Fruit fly (Drosophila melanogaster) whole organism, embryonic: Measurements from ENCODE around the gene orion.
A peak's percentile ranks its signal among the peaks of the same experiment; 100 is the strongest.

Experiments used
- Atf6 ChIP-seq: fragments of 200-800 bp; sonication (Bioruptor generic); IDR thresholded peaks from 2 replicates; pipeline ENCODE4 v1.3.6; 2022; ENCODE audit warnings: missing biosample characterization, missing genetic modification characterization
- CG10979 ChIP-seq: fragments of 200-800 bp; sonication (Bioruptor generic); optimal IDR thresholded peaks from 2 replicates; lab custom pipeline; 2018; ENCODE audit warnings: missing biosample characterization, mild to moderate bottlenecking, missing genetic modification characterization, moderate library complexity
- CG11560 ChIP-seq: fragments of 200-800 bp; sonication (Bioruptor generic); IDR thresholded peaks from 3 replicates; pipeline ENCODE4 v1.3.6; 2022; ENCODE audit warnings: missing biosample characterization, missing genetic modification characterization
- CG12104 ChIP-seq: fragments of 200-800 bp; sonication (Bioruptor generic); optimal IDR thresholded peaks from 3 replicates; lab custom pipeline; 2016; ENCODE audit warnings: missing biosample characterization, missing genetic modification characterization
- CG16779 ChIP-seq: fragments of 200-800 bp; sonication (Bioruptor generic); IDR thresholded peaks from 2 replicates; pipeline ENCODE4 v1.3.6; 2022; ENCODE audit warnings: missing biosample characterization, missing genetic modification characterization
- CG17568 ChIP-seq: fragments of 200-800 bp; sonication (Bioruptor generic); optimal IDR thresholded peaks from 2 replicates; lab custom pipeline; 2018; ENCODE audit warnings: missing biosample characterization, mild to moderate bottlenecking, missing genetic modification characterization, moderate library complexity
- CG18476 ChIP-seq: fragments of 200-800 bp; sonication (Bioruptor generic); optimal IDR thresholded peaks from 2 replicates; lab custom pipeline; 2016; ENCODE audit warnings: missing biosample characterization, mild to moderate bottlenecking, missing genetic modification characterization
- CG31441 ChIP-seq: fragments of 200-800 bp; sonication (Bioruptor generic); IDR thresholded peaks from 2 replicates; pipeline ENCODE4 v1.3.6; 2022; ENCODE audit warnings: missing biosample characterization, missing genetic modification characterization
- CG32772 ChIP-seq: fragments of 200-800 bp; sonication (Bioruptor generic); IDR thresholded peaks from 2 replicates; pipeline ENCODE4 v1.3.6; 2022; ENCODE audit warnings: missing biosample characterization, missing genetic modification characterization
- CG42726 ChIP-seq: fragments of 200-800 bp; sonication (Bioruptor generic); IDR thresholded peaks from 2 replicates; pipeline ENCODE4 v1.3.6; 2022; ENCODE audit warnings: missing biosample characterization, missing genetic modification characterization; ENCODE audit not compliant: partially characterized antibody
- CG4617 ChIP-seq: fragments of 200-800 bp; sonication (Bioruptor generic); optimal IDR thresholded peaks from 3 replicates; lab custom pipeline; 2016; ENCODE audit warnings: missing biosample characterization, missing genetic modification characterization, borderline replicate concordance
- CG7745 ChIP-seq: fragments of 200-800 bp; sonication (Bioruptor generic); optimal IDR thresholded peaks from 2 replicates; lab custom pipeline; 2018; ENCODE audit warnings: missing biosample characterization, mild to moderate bottlenecking, missing genetic modification characterization, moderate library complexity
- CG7839 ChIP-seq: fragments of 200-800 bp; sonication (Bioruptor generic); optimal IDR thresholded peaks from 3 replicates; lab custom pipeline; 2018; ENCODE audit warnings: missing biosample characterization, mild to moderate bottlenecking, missing genetic modification characterization, moderate library complexity
- CG9437 ChIP-seq: fragments of 200-800 bp; sonication (Bioruptor generic); optimal IDR thresholded peaks from 2 replicates; lab custom pipeline; 2018; ENCODE audit warnings: missing biosample characterization, mild to moderate bottlenecking, missing genetic modification characterization
- ERR ChIP-seq: fragments of 200-800 bp; sonication (Bioruptor generic); optimal IDR thresholded peaks from 2 replicates; lab custom pipeline; 2016; ENCODE audit warnings: missing biosample characterization, missing genetic modification characterization
- GATAe ChIP-seq: fragments of 200-800 bp; sonication (Bioruptor generic); conservative IDR thresholded peaks from 2 replicates; pipeline ENCODE4 v1.3.6; 2022; ENCODE audit warnings: missing biosample characterization, missing genetic modification characterization
- Gug ChIP-seq: fragments of 200-800 bp; sonication (Bioruptor generic); IDR thresholded peaks from 4 replicates; pipeline ENCODE4 v1.3.6; 2022; ENCODE audit warnings: missing biosample characterization, missing genetic modification characterization
- Hr39 ChIP-seq: fragments of >200 bp; optimal IDR thresholded peaks from 2 replicates; lab custom pipeline; 2017
- Hsf ChIP-seq: fragments of 200-800 bp; sonication (Bioruptor generic); optimal IDR thresholded peaks from 3 replicates; lab custom pipeline; 2016; ENCODE audit warnings: missing biosample characterization, missing genetic modification characterization
- Jarid2 ChIP-seq: fragments of 200-800 bp; sonication (Bioruptor generic); optimal IDR thresholded peaks from 3 replicates; lab custom pipeline; 2017; ENCODE audit warnings: mild to moderate bottlenecking, missing biosample characterization, missing genetic modification reagents, missing genetic modification characterization
- Lim3 ChIP-seq: fragments of 200-800 bp; sonication (Bioruptor generic); IDR thresholded peaks from 2 replicates; pipeline ENCODE4 v1.3.6; 2022; ENCODE audit warnings: missing biosample characterization, missing genetic modification characterization
- Max ChIP-seq: fragments of 200-800 bp; sonication (Bioruptor generic); optimal IDR thresholded peaks from 2 replicates; lab custom pipeline; 2016; ENCODE audit warnings: missing biosample characterization, mild to moderate bottlenecking, missing genetic modification characterization
- Med ChIP-seq: fragments of 200-800 bp; sonication (Bioruptor generic); peaks from one replicate; lab custom pipeline; 2016; ENCODE audit warnings: missing biosample characterization, missing genetic modification characterization, mild to moderate bottlenecking, inconsistent platforms, moderate library complexity
- Pdp1 ChIP-seq, 2 experiments: fragments of 200-800 bp; sonication (Bioruptor generic); optimal IDR thresholded peaks; 3 replicates each; lab custom pipeline; 2016; ENCODE audit warnings: missing biosample characterization in 2 of 2, missing genetic modification characterization in 2 of 2, mild to moderate bottlenecking in 1 of 2, moderate library complexity in 1 of 2
- Ssrp ChIP-seq: fragments of 200-800 bp; sonication (Bioruptor generic); optimal IDR thresholded peaks from 2 replicates; lab custom pipeline; 2018; ENCODE audit warnings: missing biosample characterization, mild to moderate bottlenecking, missing genetic modification characterization, moderate library complexity
- Vsx1 ChIP-seq: fragments of 200-800 bp; sonication (Bioruptor generic); optimal IDR thresholded peaks from 2 replicates; lab custom pipeline; 2017; ENCODE audit warnings: missing biosample characterization, mild to moderate bottlenecking, missing genetic modification characterization, missing genetic modification reagents
- Xbp1 ChIP-seq: fragments of 200-800 bp; sonication (Bioruptor generic); optimal IDR thresholded peaks from 3 replicates; lab custom pipeline; 2016; ENCODE audit warnings: missing biosample characterization, mild to moderate bottlenecking, missing genetic modification characterization
- amos ChIP-seq: fragments of 200-800 bp; sonication (Bioruptor generic); IDR thresholded peaks from 2 replicates; pipeline ENCODE4 v1.3.6; 2022; ENCODE audit warnings: missing biosample characterization, missing genetic modification characterization; ENCODE audit not compliant: partially characterized antibody
- aop ChIP-seq: fragments of 200-800 bp; sonication (Bioruptor generic); IDR thresholded peaks from 2 replicates; pipeline ENCODE4 v1.3.6; 2022; ENCODE audit warnings: missing biosample characterization, missing genetic modification characterization
- bbx ChIP-seq: fragments of 200-800 bp; sonication (Bioruptor generic); IDR thresholded peaks from 2 replicates; pipeline ENCODE4 v1.3.6; 2022; ENCODE audit warnings: missing biosample characterization, missing genetic modification characterization; ENCODE audit not compliant: partially characterized antibody
- ci ChIP-seq: fragments of 200-800 bp; sonication (Bioruptor generic); IDR thresholded peaks from 3 replicates; pipeline ENCODE4 v1.3.6; 2022; ENCODE audit warnings: missing biosample characterization, missing genetic modification characterization
- corto ChIP-seq: fragments of 200-800 bp; sonication (Bioruptor generic); optimal IDR thresholded peaks from 2 replicates; lab custom pipeline; 2016; ENCODE audit warnings: missing biosample characterization, mild to moderate bottlenecking, missing genetic modification characterization, moderate library complexity
- emc ChIP-seq: fragments of 200-800 bp; sonication (Bioruptor generic); optimal IDR thresholded peaks from 2 replicates; lab custom pipeline; 2016; ENCODE audit warnings: missing biosample characterization, missing genetic modification characterization
- grn ChIP-seq: fragments of 200-800 bp; sonication (Bioruptor generic); optimal IDR thresholded peaks from 3 replicates; lab custom pipeline; 2017; ENCODE audit warnings: missing biosample characterization, missing genetic modification characterization
- gro ChIP-seq: fragments of 200-800 bp; sonication (Bioruptor generic); optimal IDR thresholded peaks from 2 replicates; lab custom pipeline; 2016; ENCODE audit warnings: missing biosample characterization, missing genetic modification characterization
- gsb ChIP-seq: fragments of 200-800 bp; sonication (Bioruptor generic); IDR thresholded peaks from 2 replicates; pipeline ENCODE4 v1.3.6; 2022; ENCODE audit warnings: missing biosample characterization, missing genetic modification characterization
- gsb-n ChIP-seq: fragments of 200-800 bp; sonication (Bioruptor generic); optimal IDR thresholded peaks from 3 replicates; lab custom pipeline; 2018; ENCODE audit warnings: missing biosample characterization, mild to moderate bottlenecking, missing genetic modification characterization
- h ChIP-seq: fragments of >200 bp; optimal IDR thresholded peaks from 2 replicates; lab custom pipeline; 2017
- ind ChIP-seq: fragments of 200-800 bp; sonication (Bioruptor generic); optimal IDR thresholded peaks from 3 replicates; lab custom pipeline; 2016; ENCODE audit warnings: missing biosample characterization, missing genetic modification characterization
- inv ChIP-seq: fragments of 200-800 bp; sonication (Bioruptor generic); IDR thresholded peaks from 2 replicates; pipeline ENCODE4 v1.3.6; 2022; ENCODE audit warnings: missing biosample characterization, missing genetic modification characterization; ENCODE audit not compliant: partially characterized antibody
- jing ChIP-seq: fragments of 200-800 bp; sonication (Bioruptor generic); optimal IDR thresholded peaks from 2 replicates; lab custom pipeline; 2018; ENCODE audit warnings: missing biosample characterization, mild to moderate bottlenecking, missing genetic modification characterization
- knrl ChIP-seq: fragments of 200-800 bp; sonication (Bioruptor generic); IDR thresholded peaks from 3 replicates; pipeline ENCODE4 v1.3.6; 2022; ENCODE audit warnings: missing biosample characterization, missing genetic modification characterization; ENCODE audit not compliant: partially characterized antibody
- lmd ChIP-seq: fragments of 200-800 bp; sonication (Bioruptor generic); IDR thresholded peaks from 2 replicates; pipeline ENCODE4 v1.3.6; 2022; ENCODE audit warnings: missing biosample characterization, missing genetic modification characterization
- maf-S ChIP-seq: fragments of 200-800 bp; sonication (Bioruptor generic); optimal IDR thresholded peaks from 2 replicates; lab custom pipeline; 2016; ENCODE audit warnings: missing biosample characterization, missing genetic modification characterization
- nau ChIP-seq: fragments of 200-800 bp; sonication (Bioruptor generic); optimal IDR thresholded peaks from 3 replicates; lab custom pipeline; 2017; ENCODE audit warnings: missing biosample characterization, mild to moderate bottlenecking, missing genetic modification characterization, missing genetic modification reagents
- phol ChIP-seq: fragments of 200-800 bp; sonication (Bioruptor generic); optimal IDR thresholded peaks from 3 replicates; lab custom pipeline; 2018; ENCODE audit warnings: missing biosample characterization, mild to moderate bottlenecking, missing genetic modification characterization, moderate library complexity
- pnt ChIP-seq: fragments of 200-800 bp; sonication (Bioruptor generic); optimal IDR thresholded peaks from 3 replicates; lab custom pipeline; 2016; ENCODE audit warnings: missing biosample characterization, missing genetic modification characterization
- sens ChIP-seq: fragments of 200-800 bp; sonication (Bioruptor generic); peaks from one replicate; lab custom pipeline; 2016; ENCODE audit warnings: missing biosample characterization, missing genetic modification characterization
- slp2 ChIP-seq: fragments of 200-800 bp; sonication (Bioruptor generic); optimal IDR thresholded peaks from 2 replicates; lab custom pipeline; 2016; ENCODE audit warnings: missing biosample characterization, missing genetic modification characterization
- sug ChIP-seq: fragments of 200-800 bp; optimal IDR thresholded peaks from 2 replicates; lab custom pipeline; 2019; ENCODE audit warnings: missing biosample characterization, mild to moderate bottlenecking, missing genetic modification characterization, moderate library complexity
- tio ChIP-seq: fragments of 200-800 bp; sonication (Bioruptor generic); optimal IDR thresholded peaks from 2 replicates; lab custom pipeline; 2017; ENCODE audit warnings: missing biosample characterization, missing genetic modification characterization, inconsistent platforms
- toy ChIP-seq: fragments of 200-800 bp; sonication (Bioruptor generic); IDR thresholded peaks from 2 replicates; pipeline ENCODE4 v1.3.6; 2022; ENCODE audit warnings: missing biosample characterization, missing genetic modification characterization

Gene orion

DNA sequence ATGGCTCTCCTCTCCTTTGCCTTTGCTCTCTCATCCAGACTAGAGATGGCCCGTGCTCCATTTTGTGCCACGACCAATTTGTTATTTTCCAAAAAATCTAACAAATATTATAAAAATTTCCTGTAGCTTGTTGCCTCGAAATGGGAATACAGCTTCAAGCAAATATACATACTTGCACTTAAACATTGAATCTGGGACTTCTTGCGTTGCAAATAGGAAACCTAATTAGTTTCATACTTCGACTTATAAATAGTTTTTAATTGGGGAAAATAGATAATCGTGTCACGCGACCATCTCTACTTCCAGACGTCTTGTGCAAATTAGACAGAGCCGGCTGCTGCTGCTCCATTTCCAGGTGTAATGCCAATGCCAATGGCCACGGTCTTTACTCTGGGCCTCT lies 23.7 kb upstream of the orion start (continued):
- peak; percentile 45; the same call in 2 of the 3 replicates for TF ChIP-seq knrl (GFP tag; lab: Robert Waterston, UW)
- TF ChIP-seq Hsf (GFP tag; lab: Kevin White, UChicago): peak; percentile 48
- TF ChIP-seq Hr39 (lab: Kevin White, UChicago): no peak
- no peak for TF ChIP-seq CG4617 (GFP tag; lab: Kevin White, UChicago)
- TF ChIP-seq GATAe (GFP tag; lab: Robert Waterston, UW): no peak
- TF ChIP-seq sens (GFP tag; lab: Kevin White, UChicago): peak; percentile 90
- TF ChIP-seq Gug (GFP tag; lab: Robert Waterston, UW): 0 out of 4 replicates have a peak, but pooled peaks have one; percentile 7
- TF ChIP-seq corto (GFP tag; lab: Kevin White, UChicago): peak; percentile 66
- peak; percentile 51; the same call in 1 of the 3 replicates for TF ChIP-seq ci (GFP tag; lab: Robert Waterston, UW)
- TF ChIP-seq Atf6 (GFP tag; lab: Robert Waterston, UW): no peak
- peak; percentile 36 for TF ChIP-seq ind (GFP tag; lab: Kevin White, UChicago)
- TF ChIP-seq CG7745: no peak
- peak; percentile 41 for TF ChIP-seq amos
- peak; percentile 8 for TF ChIP-seq jing (GFP tag; lab: Kevin White, UChicago)
- no peak for TF ChIP-seq ERR (GFP tag; lab: Kevin White, UChicago)
- peak; percentile 37 for TF ChIP-seq Ssrp (tag; lab: Kevin White, UChicago)
- peak; percentile 9 for TF ChIP-seq pnt (GFP tag; lab: Kevin White, UChicago)
- TF ChIP-seq h (lab: Kevin White, UChicago): no peak
- TF ChIP-seq CG18476 (GFP tag; lab: Kevin White, UChicago): peak; percentile 6
- no peak for TF ChIP-seq aop (GFP tag; lab: Robert Waterston, UW)
- TF ChIP-seq CG31441 (GFP tag; lab: Robert Waterston, UW): peak; percentile 50
- no peak for TF ChIP-seq Jarid2 (GFP tag; lab: Kevin White, UChicago)
- peak; percentile 44 for TF ChIP-seq Xbp1 (GFP tag; lab: Kevin White, UChicago)
- peak; percentile 28; the same call in 1 of the 2 replicates for TF ChIP-seq inv (GFP tag; lab: Robert Waterston, UW)
- TF ChIP-seq bbx (GFP tag; lab: Robert Waterston, UW): no peak
- TF ChIP-seq CG11560: no peak
- peak; percentile 49 for TF ChIP-seq CG10979 (tag; lab: Kevin White, UChicago)
- TF ChIP-seq sug (tag; lab: Kevin White, UChicago): peak; percentile 40
- peak; percentile 2 for TF ChIP-seq Vsx1 (GFP tag; lab: Kevin White, UChicago)
- peak; percentile 6 for TF ChIP-seq emc (GFP tag; lab: Kevin White, UChicago)
- peak; percentile 10 to 31 for TF ChIP-seq Pdp1 (GFP tag; optimal IDR thresholded peaks at IDR 0.05; lab: Kevin White, UChicago)
- peak; percentile 64 for TF ChIP-seq phol (tag; lab: Kevin White, UChicago)
- no peak for TF ChIP-seq grn (GFP tag; lab: Kevin White, UChicago)
- peak; percentile 8 for TF ChIP-seq CG17568 (GFP tag; lab: Kevin White, UChicago)
- no peak for TF ChIP-seq gsb (GFP tag; lab: Robert Waterston, UW)
- TF ChIP-seq CG16779 (GFP tag; lab: Robert Waterston, UW): no peak
- TF ChIP-seq Med (GFP tag; lab: Kevin White, UChicago): peak; percentile 88
- peak; percentile 13 for TF ChIP-seq nau (GFP tag; lab: Kevin White, UChicago)
- no peak for TF ChIP-seq CG32772 (GFP tag; lab: Robert Waterston, UW)
- peak; percentile 19 for TF ChIP-seq slp2 (GFP tag; lab: Kevin White, UChicago)
- peak; percentile 67 for TF ChIP-seq CG7839 (tag; lab: Kevin White, UChicago)
- TF ChIP-seq CG9437 (GFP tag; lab: Kevin White, UChicago): peak; percentile 13
- no peak for TF ChIP-seq CG42726
- TF ChIP-seq maf-S: no peak
- peak; percentile 54 for TF ChIP-seq gro
- TF ChIP-seq tio (GFP tag; lab: Kevin White, UChicago): no peak
- no peak for TF ChIP-seq Max (GFP tag; lab: Kevin White, UChicago)
- TF ChIP-seq toy (GFP tag; lab: Robert Waterston, UW): no peak
- TF ChIP-seq gsb-n: peak; percentile 14
- peak; percentile 27 for TF ChIP-seq CG12104 (GFP tag; lab: Kevin White, UChicago)
- TF ChIP-seq lmd (GFP tag; lab: Robert Waterston, UW): peak; percentile 38; the same call in 1 of the 2 replicates
- no peak for TF ChIP-seq Lim3 (GFP tag; lab: Robert Waterston, UW)
